Fruit fly (Drosophila melanogaster) whole organism, wandering third instar larva: ENCODE results near the gene CG7378.

Experiments used
- Abd-B ChIP-seq: fragments of >200 bp; optimal IDR thresholded peaks from 2 replicates; lab custom pipeline; 2017; ENCODE audit warnings: missing biosample characterization, missing genetic modification characterization
- CG32264 ChIP-seq: fragments of 200-800 bp; sonication (Bioruptor generic); optimal IDR thresholded peaks from 2 replicates; lab custom pipeline; 2016; ENCODE audit warnings: missing biosample characterization, missing genetic modification characterization
- CG9705 ChIP-seq: fragments of 200-800 bp; sonication (Bioruptor generic); optimal IDR thresholded peaks from 2 replicates; lab custom pipeline; 2018; ENCODE audit warnings: missing biosample characterization, mild to moderate bottlenecking, missing genetic modification characterization
- CrebA ChIP-seq: fragments of 200-800 bp; sonication (Bioruptor generic); optimal IDR thresholded peaks from 2 replicates; lab custom pipeline; 2016; ENCODE audit warnings: missing biosample characterization, mild to moderate bottlenecking, missing genetic modification characterization, borderline replicate concordance
- Dfd ChIP-seq: fragments of >200 bp; optimal IDR thresholded peaks from 2 replicates; lab custom pipeline; 2017; ENCODE audit warnings: missing biosample characterization, missing genetic modification characterization
- Dif ChIP-seq: fragments of 200-275, 200-300 bp; sonication (Bioruptor generic); optimal IDR thresholded peaks from 2 replicates; lab custom pipeline; 2018; ENCODE audit warnings: missing biosample characterization, missing genetic modification characterization; ENCODE audit not compliant: partially characterized antibody
- GATAd ChIP-seq: sonication (Bioruptor generic); optimal IDR thresholded peaks from 2 replicates; lab custom pipeline; 2016; ENCODE audit warnings: missing biosample characterization, missing genetic modification characterization
- HLH106 ChIP-seq: fragments of 200-800 bp; optimal IDR thresholded peaks from 3 replicates; lab custom pipeline; 2019; ENCODE audit warnings: missing biosample characterization, mild to moderate bottlenecking, missing genetic modification characterization, moderate library complexity
- Hnf4 ChIP-seq: fragments of 200-800 bp; sonication (Bioruptor generic); optimal IDR thresholded peaks from 2 replicates; lab custom pipeline; 2016; ENCODE audit warnings: missing biosample characterization, mild to moderate bottlenecking, missing genetic modification characterization
- Hr78 ChIP-seq: fragments of >200 bp; optimal IDR thresholded peaks from 2 replicates; lab custom pipeline; 2017; ENCODE audit warnings: missing biosample characterization, missing genetic modification characterization
- Hr83 ChIP-seq: fragments of 200-300 bp; sonication (Bioruptor generic); optimal IDR thresholded peaks from 2 replicates; lab custom pipeline; 2016; ENCODE audit warnings: missing biosample characterization, mild to moderate bottlenecking, missing genetic modification characterization, moderate library complexity; ENCODE audit not compliant: poor library complexity, severe bottlenecking
- Jra ChIP-seq: sonication (Bioruptor generic); optimal IDR thresholded peaks from 2 replicates; lab custom pipeline; 2016; ENCODE audit warnings: missing biosample characterization, missing genetic modification characterization
- Mio ChIP-seq: sonication (Bioruptor generic); optimal IDR thresholded peaks from 2 replicates; lab custom pipeline; 2016; ENCODE audit warnings: missing biosample characterization, missing genetic modification characterization
- Myc ChIP-seq: fragments of >200 bp; optimal IDR thresholded peaks from 2 replicates; lab custom pipeline; 2017
- N ChIP-seq: fragments of >200 bp; optimal IDR thresholded peaks from 2 replicates; lab custom pipeline; 2018; ENCODE audit warnings: missing biosample characterization, missing external identifiers, missing genetic modification characterization
- OdsH ChIP-seq: fragments of 200-800 bp; sonication (Bioruptor generic); optimal IDR thresholded peaks from 2 replicates; lab custom pipeline; 2016; ENCODE audit warnings: missing biosample characterization, mild to moderate bottlenecking, missing genetic modification characterization
- Rel ChIP-seq, 2 experiments: fragments of 200-800 bp; sonication (Bioruptor generic) in 1 of 2; optimal IDR thresholded peaks; 2 replicates in 1 of 2; 3 replicates in 1 of 2; lab custom pipeline; 2016 to 2019; ENCODE audit warnings: mild to moderate bottlenecking in 2 of 2, missing biosample characterization in 2 of 2, missing genetic modification characterization in 2 of 2, moderate library complexity in 1 of 2
- Sp1 ChIP-seq: fragments of 200-800 bp; sonication (Bioruptor generic); optimal IDR thresholded peaks from 3 replicates; lab custom pipeline; 2019; ENCODE audit warnings: missing biosample characterization, mild to moderate bottlenecking, missing genetic modification characterization, moderate library complexity
- Vsx2 ChIP-seq: fragments of 200-300, 225-300 bp; sonication (Bioruptor generic); optimal IDR thresholded peaks from 2 replicates; lab custom pipeline; 2018; ENCODE audit warnings: missing biosample characterization, missing genetic modification characterization; ENCODE audit not compliant: partially characterized antibody
- br ChIP-seq: fragments of 200-800 bp; sonication (Bioruptor generic); optimal IDR thresholded peaks from 2 replicates; lab custom pipeline; 2016; ENCODE audit warnings: missing biosample characterization, missing genetic modification characterization
- brk ChIP-seq: fragments of 200-800 bp; sonication (Bioruptor generic); optimal IDR thresholded peaks from 2 replicates; lab custom pipeline; 2016; ENCODE audit warnings: missing biosample characterization, mild to moderate bottlenecking, missing genetic modification characterization
- dl ChIP-seq, 2 experiments: fragments of 175-275, 200-275 bp in 1 of 2; fragments of 200-275 bp in 1 of 2; sonication (Bioruptor generic); optimal IDR thresholded peaks; lab custom pipeline; 2018; ENCODE audit warnings: mild to moderate bottlenecking in 2 of 2, missing biosample characterization in 2 of 2, missing genetic modification characterization in 2 of 2, moderate library complexity in 2 of 2; ENCODE audit not compliant: partially characterized antibody in 2 of 2, insufficient read depth in 1 of 2
- dmrt93B ChIP-seq: fragments of 200-800 bp; sonication (Bioruptor generic); optimal IDR thresholded peaks from 2 replicates; lab custom pipeline; 2018; ENCODE audit warnings: missing biosample characterization, mild to moderate bottlenecking, missing genetic modification characterization
- dsf ChIP-seq: sonication (Bioruptor generic); optimal IDR thresholded peaks from 2 replicates; lab custom pipeline; 2016; ENCODE audit warnings: missing biosample characterization, missing genetic modification characterization, borderline replicate concordance
- ey ChIP-seq: fragments of 200-800 bp; sonication (Bioruptor generic); optimal IDR thresholded peaks from 2 replicates; lab custom pipeline; 2016; ENCODE audit warnings: missing biosample characterization, missing genetic modification characterization
- foxo ChIP-seq, 2 experiments: fragments of 200-800 bp; sonication (Bioruptor generic); optimal IDR thresholded peaks; 2 replicates in 1 of 2; 3 replicates in 1 of 2; lab custom pipeline; 2016 to 2017; ENCODE audit warnings: missing biosample characterization in 2 of 2, missing genetic modification characterization in 2 of 2
- fru ChIP-seq: fragments of 200-800 bp; sonication (Bioruptor generic); optimal IDR thresholded peaks from 3 replicates; lab custom pipeline; 2016; ENCODE audit warnings: missing biosample characterization, mild to moderate bottlenecking, missing genetic modification characterization
- h ChIP-seq: fragments of 200-800 bp; sonication (Bioruptor generic); optimal IDR thresholded peaks from 3 replicates; lab custom pipeline; 2016; ENCODE audit warnings: missing biosample characterization, mild to moderate bottlenecking, missing genetic modification characterization
- jim ChIP-seq: fragments of 175-275, 200-325 bp; sonication (Bioruptor generic); optimal IDR thresholded peaks from 2 replicates; lab custom pipeline; 2016; ENCODE audit warnings: missing biosample characterization, mild to moderate bottlenecking, missing genetic modification characterization
- lola ChIP-seq: fragments of >200 bp; optimal IDR thresholded peaks from 2 replicates; lab custom pipeline; 2017; ENCODE audit warnings: missing biosample characterization, missing genetic modification characterization
- pan ChIP-seq: fragments of >200 bp; optimal IDR thresholded peaks from 2 replicates; lab custom pipeline; 2017
- psq ChIP-seq: fragments of 200-800 bp; sonication (Bioruptor generic); optimal IDR thresholded peaks from 3 replicates; lab custom pipeline; 2017; ENCODE audit warnings: missing biosample characterization, mild to moderate bottlenecking, missing genetic modification characterization, moderate library complexity
- rgr ChIP-seq: fragments of 200-800 bp; sonication (Bioruptor generic); optimal IDR thresholded peaks from 3 replicates; lab custom pipeline; 2016; ENCODE audit warnings: missing biosample characterization, mild to moderate bottlenecking, missing genetic modification characterization
- sage ChIP-seq: fragments of 200-800 bp; sonication (Bioruptor generic); optimal IDR thresholded peaks from 2 replicates; lab custom pipeline; 2016; ENCODE audit warnings: missing biosample characterization, mild to moderate bottlenecking, missing genetic modification characterization
- sv ChIP-seq: fragments of 200-800 bp; sonication (Bioruptor generic); optimal IDR thresholded peaks from 3 replicates; lab custom pipeline; 2016; ENCODE audit warnings: missing biosample characterization, missing genetic modification characterization
- tai ChIP-seq: sonication (Bioruptor generic); optimal IDR thresholded peaks from 2 replicates; lab custom pipeline; 2016; ENCODE audit warnings: missing biosample characterization, missing genetic modification characterization
- usp ChIP-seq: fragments of >200 bp; optimal IDR thresholded peaks from 2 replicates; lab custom pipeline; 2017; ENCODE audit warnings: missing biosample characterization, missing genetic modification characterization
- woc ChIP-seq: sonication (Bioruptor generic); optimal IDR thresholded peaks from 2 replicates; lab custom pipeline; 2016; ENCODE audit warnings: missing biosample characterization, mild to moderate bottlenecking, missing genetic modification characterization

The CG7378 gene

dm6 chrX:18920642-18921355 lies 20.6 kb downstream of the CG7378 start:
- peak; percentile 6 for TF ChIP-seq ey (GFP tag; lab: Kevin White, UChicago)
- no peak for TF ChIP-seq OdsH (GFP tag; lab: Kevin White, UChicago)
- TF ChIP-seq h (GFP tag; lab: Kevin White, UChicago): peak; percentile 6

dm6 chrX:18923531-18923930 lies 23.3 kb downstream of the CG7378 start:
- TF ChIP-seq rgr (peak; percentile 27), fru (GFP tag; lab: Kevin White, UChicago) (peak; percentile 4), ey (GFP tag; lab: Kevin White, UChicago) (peak; percentile 39), h (GFP tag; lab: Kevin White, UChicago) (peak; percentile 42), jim (GFP tag; lab: Kevin White, UChicago) (no peak), Hnf4 (peak; percentile 20), OdsH (GFP tag; lab: Kevin White, UChicago) (peak; percentile 31), HLH106 (tag; lab: Kevin White, UChicago) (peak; percentile 2), psq (no peak), br (GFP tag; lab: Kevin White, UChicago) (peak; percentile 23), foxo (GFP tag; optimal IDR thresholded peaks at IDR 0.05; lab: Kevin White, UChicago) (peak in 1 of 2 experiments; percentile 24)

dm6 chrX:18924713-18925112 lies 24.5 kb downstream of the CG7378 start:
- TF ChIP-seq Hr78 (GFP tag; lab: Kevin White, UChicago) (no peak), Hnf4 (peak; percentile 16), usp (no peak), HLH106 (tag; lab: Kevin White, UChicago) (peak; percentile 55), brk (no peak), foxo (GFP tag; optimal IDR thresholded peaks at IDR 0.05; lab: Kevin White, UChicago) (peak in 1 of 2 experiments; percentile 64), lola (GFP tag; lab: Kevin White, UChicago) (no peak), CG32264 (no peak), woc (GFP tag; lab: Kevin White, UChicago) (peak; percentile 69), Jra (GFP tag; lab: Kevin White, UChicago) (no peak), Sp1 (GFP tag; lab: Kevin White, UChicago) (peak; percentile 67), Mio (GFP tag; lab: Kevin White, UChicago) (no peak), CG9705 (GFP tag; lab: Kevin White, UChicago) (no peak), ey (GFP tag; lab: Kevin White, UChicago) (peak; percentile 39), Dfd (GFP tag; lab: Kevin White, UChicago) (no peak), GATAd (GFP tag; lab: Kevin White, UChicago) (no peak), h (GFP tag; lab: Kevin White, UChicago) (peak; percentile 64), dl (GFP tag; optimal IDR thresholded peaks at IDR 0.05; lab: Kevin White, UChicago; ENCODE audit: insufficient read depth in 1 of 2, partially characterized antibody in 2 of 2) (no peak), rgr (peak; percentile 45), Dif (GFP tag; lab: Kevin White, UChicago) (no peak), Rel (GFP tag; optimal IDR thresholded peaks at IDR 0.05; lab: Kevin White, UChicago) (no peak), Rel (tag; optimal IDR thresholded peaks at IDR 0.05; lab: Kevin White, UChicago) (no peak), sv (no peak), jim (GFP tag; lab: Kevin White, UChicago) (no peak), br (GFP tag; lab: Kevin White, UChicago) (peak; percentile 34), dsf (GFP tag; lab: Kevin White, UChicago) (no peak), Myc (lab: Kevin White, UChicago) (no peak), OdsH (GFP tag; lab: Kevin White, UChicago) (peak; percentile 61), Vsx2 (GFP tag; lab: Kevin White, UChicago) (no peak), Hr83 (GFP tag; lab: Kevin White, UChicago) (no peak), dmrt93B (GFP tag; lab: Kevin White, UChicago) (peak; percentile 39), CrebA (GFP tag; lab: Kevin White, UChicago) (no peak), fru (GFP tag; lab: Kevin White, UChicago) (peak; percentile 72), tai (GFP tag; lab: Kevin White, UChicago) (no peak), psq (peak; percentile 74), pan (lab: Kevin White, UChicago) (no peak), sage (GFP tag; lab: Kevin White, UChicago) (no peak), Abd-B (GFP tag; lab: Kevin White, UChicago) (no peak), N (no peak)
